Worm (Caenorhabditis elegans) whole organism, L2 larva: ENCODE measurements around the gene JC8.4.

Experiments
- ceh-82 ChIP-seq: fragments of 150-350 bp; optimal IDR thresholded peaks from 2 replicates; lab custom pipeline; 2014; ENCODE audit warnings: missing biosample characterization, missing genetic modification characterization
- egl-27 ChIP-seq: sonication (generic microtip); optimal IDR thresholded peaks from 3 replicates; lab custom pipeline; 2017; ENCODE audit warnings: missing biosample characterization, missing genetic modification reagents, missing genetic modification characterization

- TF ChIP-seq ceh-82 (tag; lab: Kevin White, UChicago) (no peak), egl-27 (no peak)
Observed at ce11 chrIV:13205891-13206290, 37.6 kb upstream of the JC8.4 start.
